Worm (Caenorhabditis elegans) whole organism, L1 larva: ENCODE measurements around the gene wapl-1.

Source experiments
- C16A3.4 ChIP-seq: fragments of 150-350 bp; optimal IDR thresholded peaks from 2 replicates; lab custom pipeline; 2014; ENCODE audit warnings: missing biosample characterization, missing genetic modification characterization
- C34B4.2 ChIP-seq: sonication (generic microtip); optimal IDR thresholded peaks from 2 replicates; lab custom pipeline; 2017; ENCODE audit warnings: mild to moderate bottlenecking, missing genetic modification characterization, missing compliant biosample characterization
- Y116A8C.19 ChIP-seq: sonication (generic microtip); optimal IDR thresholded peaks from 2 replicates; lab custom pipeline; 2016; ENCODE audit warnings: missing compliant biosample characterization, missing genetic modification characterization, borderline replicate concordance
- ceh-63 ChIP-seq: fragments of 200-800 bp; sonication (Bioruptor generic); optimal IDR thresholded peaks from 2 replicates; lab custom pipeline; 2018; ENCODE audit warnings: mild to moderate bottlenecking, missing genetic modification characterization, missing compliant biosample characterization
- ceh-8 ChIP-seq: fragments of 200-800 bp; sonication (Bioruptor generic); optimal IDR thresholded peaks from 2 replicates; lab custom pipeline; 2018; ENCODE audit warnings: mild to moderate bottlenecking, missing genetic modification characterization, moderate library complexity, missing compliant biosample characterization
- ces-1 ChIP-seq: fragments of 150-350 bp; optimal IDR thresholded peaks from 2 replicates; lab custom pipeline; 2014; ENCODE audit warnings: missing biosample characterization, missing genetic modification reagents, missing genetic modification characterization
- dpl-1 ChIP-seq, 3 experiments: fragments of 150-350 bp in 2 of 3; sonication (generic microtip) in 1 of 3; optimal IDR thresholded peaks; 2 replicates each; lab custom pipeline; 2014 to 2017; ENCODE audit warnings: missing biosample characterization in 3 of 3, missing genetic modification characterization in 3 of 3, missing genetic modification reagents in 3 of 3
- efl-3 ChIP-seq: fragments of 200-800 bp; sonication (Bioruptor generic); optimal IDR thresholded peaks from 2 replicates; lab custom pipeline; 2018; ENCODE audit warnings: mild to moderate bottlenecking, missing genetic modification characterization, missing compliant biosample characterization
- egl-27 ChIP-seq, 2 experiments: fragments of 150-350 bp in 1 of 2; sonication (generic microtip); optimal IDR thresholded peaks; 3 replicates each; lab custom pipeline; 2017 to 2018; ENCODE audit warnings: missing biosample characterization in 2 of 2, missing genetic modification characterization in 2 of 2, missing genetic modification reagents in 2 of 2
- elt-2 ChIP-seq: sonication (generic microtip); optimal IDR thresholded peaks from 2 replicates; lab custom pipeline; 2016; ENCODE audit warnings: missing genetic modification characterization, mild to moderate bottlenecking, inconsistent platforms, missing compliant biosample characterization, missing genetic modification reagents
- fkh-10 ChIP-seq: sonication (generic microtip); optimal IDR thresholded peaks from 2 replicates; lab custom pipeline; 2017; ENCODE audit warnings: missing biosample characterization, missing genetic modification reagents, missing genetic modification characterization
- hlh-17 ChIP-seq: fragments of 200-800 bp; sonication (Bioruptor generic); optimal IDR thresholded peaks from 2 replicates; lab custom pipeline; 2018; ENCODE audit warnings: missing genetic modification characterization, mild to moderate bottlenecking, missing compliant biosample characterization, moderate library complexity, borderline replicate concordance
- hlh-4 ChIP-seq: sonication (generic microtip); optimal IDR thresholded peaks from 2 replicates; lab custom pipeline; 2016; ENCODE audit warnings: mild to moderate bottlenecking, missing genetic modification characterization, missing compliant biosample characterization
- hpl-2 ChIP-seq: fragments of 150-350 bp; optimal IDR thresholded peaks from 2 replicates; lab custom pipeline; 2014; ENCODE audit warnings: missing biosample characterization, missing genetic modification reagents, missing genetic modification characterization
- isw-1 ChIP-seq: fragments of 200-800 bp; sonication (Bioruptor generic); IDR thresholded peaks from 2 replicates; pipeline ENCODE4 v1.3.6; 2022; ENCODE audit warnings: missing genetic modification characterization, missing compliant biosample characterization
- jun-1 ChIP-seq: fragments of 150-350 bp; optimal IDR thresholded peaks from 2 replicates; lab custom pipeline; 2014; ENCODE audit warnings: missing biosample characterization, missing genetic modification reagents, missing genetic modification characterization
- lin-14 ChIP-seq: fragments of 200-800 bp; sonication (Bioruptor generic); optimal IDR thresholded peaks from 2 replicates; lab custom pipeline; 2018; ENCODE audit warnings: mild to moderate bottlenecking, missing genetic modification characterization, moderate library complexity, missing compliant biosample characterization
- lin-35 ChIP-seq, 2 experiments: fragments of 150-350 bp; optimal IDR thresholded peaks; 2 replicates each; lab custom pipeline; 2014; ENCODE audit warnings: missing biosample characterization in 2 of 2, missing genetic modification characterization in 2 of 2, missing genetic modification reagents in 2 of 2
- lin-39 ChIP-seq: fragments of 150-350 bp; optimal IDR thresholded peaks from 2 replicates; lab custom pipeline; 2014; ENCODE audit warnings: missing biosample characterization, missing genetic modification reagents, missing genetic modification characterization
- lsy-2 ChIP-seq, 2 experiments: fragments of 150-350 bp; optimal IDR thresholded peaks; 2 replicates each; lab custom pipeline; 2014; ENCODE audit warnings: missing biosample characterization in 2 of 2, missing genetic modification characterization in 2 of 2
- mab-9 ChIP-seq: fragments of 200-800 bp; sonication (Bioruptor generic); IDR thresholded peaks from 2 replicates; pipeline ENCODE4 v1.3.6; 2022; ENCODE audit warnings: missing genetic modification reagents, missing genetic modification characterization, missing compliant biosample characterization
- mep-1 ChIP-seq: fragments of 150-350 bp; optimal IDR thresholded peaks from 2 replicates; lab custom pipeline; 2014; ENCODE audit warnings: missing biosample characterization, missing genetic modification characterization
- nhr-11 ChIP-seq: fragments of 150-350 bp; optimal IDR thresholded peaks from 2 replicates; lab custom pipeline; 2014; ENCODE audit warnings: missing biosample characterization, missing genetic modification characterization
- nhr-12 ChIP-seq: sonication (generic microtip); optimal IDR thresholded peaks from 2 replicates; lab custom pipeline; 2017; ENCODE audit warnings: missing biosample characterization, missing genetic modification characterization
- nhr-19 ChIP-seq: fragments of 200-800 bp; sonication (Bioruptor generic); conservative IDR thresholded peaks from 2 replicates; pipeline ENCODE4 v1.3.6; 2022; ENCODE audit warnings: missing genetic modification characterization, missing compliant biosample characterization
- nhr-20 ChIP-seq: sonication (generic microtip); optimal IDR thresholded peaks from 2 replicates; lab custom pipeline; 2016; ENCODE audit warnings: mild to moderate bottlenecking, missing genetic modification characterization, missing compliant biosample characterization
- nhr-28 ChIP-seq: fragments of 150-350 bp; optimal IDR thresholded peaks from 2 replicates; lab custom pipeline; 2014; ENCODE audit warnings: missing biosample characterization, missing genetic modification characterization
- nhr-47 ChIP-seq: sonication (generic microtip); optimal IDR thresholded peaks from 2 replicates; lab custom pipeline; 2016; ENCODE audit warnings: mild to moderate bottlenecking, missing genetic modification characterization, moderate library complexity, missing compliant biosample characterization
- nhr-84 ChIP-seq: sonication (generic microtip); optimal IDR thresholded peaks from 2 replicates; lab custom pipeline; 2017; ENCODE audit warnings: missing biosample characterization, missing genetic modification characterization
- nhr-85 ChIP-seq: sonication (generic microtip); peaks from one replicate; lab custom pipeline; 2016; ENCODE audit warnings: missing genetic modification characterization, inconsistent platforms, missing compliant biosample characterization
- pag-3 ChIP-seq: sonication (generic microtip); optimal IDR thresholded peaks from 2 replicates; lab custom pipeline; 2017; ENCODE audit warnings: missing genetic modification characterization, mild to moderate bottlenecking, missing compliant biosample characterization, antibody characterized with exemption, borderline replicate concordance; ENCODE audit not compliant: insufficient read depth
- pax-3 ChIP-seq: fragments of 200-800 bp; sonication (Bioruptor generic); optimal IDR thresholded peaks from 2 replicates; lab custom pipeline; 2018; ENCODE audit warnings: mild to moderate bottlenecking, missing genetic modification characterization, moderate library complexity, missing compliant biosample characterization
- pqm-1 ChIP-seq: sonication (generic microtip); optimal IDR thresholded peaks from 3 replicates; lab custom pipeline; 2017; ENCODE audit warnings: missing biosample characterization, missing genetic modification characterization
- rnt-1 ChIP-seq: sonication (generic microtip); optimal IDR thresholded peaks from 2 replicates; lab custom pipeline; 2016; ENCODE audit warnings: mild to moderate bottlenecking, missing genetic modification characterization, moderate library complexity, missing compliant biosample characterization
- snu-23 ChIP-seq: sonication (generic microtip); optimal IDR thresholded peaks from 2 replicates; lab custom pipeline; 2016; ENCODE audit warnings: missing genetic modification characterization, missing compliant biosample characterization
- sox-4 ChIP-seq: sonication (generic microtip); optimal IDR thresholded peaks from 2 replicates; lab custom pipeline; 2016; ENCODE audit warnings: missing genetic modification characterization, missing compliant biosample characterization
- sptf-1 ChIP-seq: fragments of 150-350 bp; optimal IDR thresholded peaks from 2 replicates; lab custom pipeline; 2014; ENCODE audit warnings: missing biosample characterization, missing genetic modification characterization
- sup-37 ChIP-seq: fragments of 200-800 bp; sonication (Bioruptor generic); optimal IDR thresholded peaks from 2 replicates; lab custom pipeline; 2018; ENCODE audit warnings: mild to moderate bottlenecking, missing genetic modification characterization, missing compliant biosample characterization
- tbx-2 ChIP-seq: sonication (generic microtip); optimal IDR thresholded peaks from 2 replicates; lab custom pipeline; 2016; ENCODE audit warnings: missing genetic modification characterization, missing compliant biosample characterization
- unc-130 ChIP-seq: fragments of 150-350 bp; optimal IDR thresholded peaks from 2 replicates; lab custom pipeline; 2017; ENCODE audit warnings: missing biosample characterization, missing genetic modification characterization, inconsistent platforms
- unc-62 ChIP-seq: fragments of 150-350 bp; optimal IDR thresholded peaks from 2 replicates; lab custom pipeline; 2014; ENCODE audit warnings: missing biosample characterization, missing genetic modification reagents, missing genetic modification characterization
- unc-86 ChIP-seq: sonication (generic microtip); optimal IDR thresholded peaks from 2 replicates; lab custom pipeline; 2016; ENCODE audit warnings: missing genetic modification characterization, missing compliant biosample characterization
- zag-1 ChIP-seq: fragments of 150-350 bp; optimal IDR thresholded peaks from 2 replicates; lab custom pipeline; 2014; ENCODE audit warnings: missing biosample characterization, missing genetic modification characterization
- zip-4 ChIP-seq: fragments of 200-800 bp; sonication (Bioruptor generic); optimal IDR thresholded peaks from 2 replicates; lab custom pipeline; 2018; ENCODE audit warnings: mild to moderate bottlenecking, missing genetic modification characterization, moderate library complexity, missing compliant biosample characterization
- ztf-11 ChIP-seq, 2 experiments: sonication (generic microtip); optimal IDR thresholded peaks; 2 replicates each; lab custom pipeline; 2016 to 2017; ENCODE audit warnings: missing genetic modification characterization in 2 of 2, missing biosample characterization in 1 of 2, missing compliant biosample characterization in 1 of 2

Gene wapl-1

DNA sequence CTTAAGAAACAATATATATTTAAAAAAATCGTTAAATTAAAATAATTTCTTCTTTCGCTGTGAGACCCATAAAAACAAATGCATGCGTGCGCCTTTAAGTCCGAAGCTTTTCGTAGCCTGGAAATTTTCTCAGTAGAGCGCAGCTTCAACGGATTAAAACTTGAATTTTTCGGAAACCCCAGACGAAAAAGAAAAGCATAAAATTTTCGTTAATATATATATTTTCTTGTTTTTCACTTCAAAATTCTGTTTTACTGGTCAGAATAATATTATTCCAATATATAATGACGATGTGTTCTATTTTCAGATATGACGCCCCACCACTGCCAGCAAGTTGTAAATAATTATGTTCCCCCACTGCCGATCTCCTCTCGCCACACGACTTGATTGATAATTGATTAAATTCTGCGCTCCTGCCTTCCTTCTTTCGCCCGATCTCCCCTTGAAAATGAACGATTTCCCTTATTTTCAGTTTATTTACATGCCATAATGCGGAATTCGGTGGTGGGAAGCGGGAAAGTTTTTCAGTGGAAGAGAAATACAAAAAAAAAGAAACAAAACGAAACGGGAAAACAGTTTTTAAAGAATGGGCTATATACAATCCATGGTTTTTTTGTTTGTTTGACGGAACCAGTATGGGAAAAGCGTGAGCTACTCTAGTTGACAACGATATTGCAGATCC lies 22.6 kb upstream of the wapl-1 start (continued):
- TF ChIP-seq hlh-17 (GFP tag; lab: Kevin White, UChicago), result no peak
- peak; percentile 46 for TF ChIP-seq snu-23 (GFP tag; lab: Kevin White, UChicago)
- peak; percentile 20 for TF ChIP-seq nhr-20
- TF ChIP-seq rnt-1 (tag; lab: Kevin White, UChicago), result no peak
- peak; percentile 38 for TF ChIP-seq lin-14 (GFP tag; lab: Kevin White, UChicago)
- no peak for TF ChIP-seq mep-1 (tag; lab: Kevin White, UChicago)
- no peak for TF ChIP-seq nhr-84 (tag; lab: Kevin White, UChicago)
- no peak for TF ChIP-seq nhr-12 (tag; lab: Kevin White, UChicago)
- no peak for TF ChIP-seq egl-27 (tag; optimal IDR thresholded peaks at IDR 0.05; lab: Kevin White, UChicago)
- peak; percentile 42 for TF ChIP-seq sup-37 (GFP tag; lab: Kevin White, UChicago)
- peak; percentile 28 for TF ChIP-seq pax-3 (tag; lab: Kevin White, UChicago)
- peak; percentile 7 for TF ChIP-seq ceh-8 (GFP tag; lab: Kevin White, UChicago)
- no peak for TF ChIP-seq zag-1 (tag; lab: Kevin White, UChicago)
- peak in 1 of 2 experiments; percentile 11 for TF ChIP-seq ztf-11 (tag; optimal IDR thresholded peaks at IDR 0.05; lab: Kevin White, UChicago)
- no peak for TF ChIP-seq isw-1 (GFP tag; lab: Robert Waterston, UW)
- no peak for TF ChIP-seq lsy-2 (tag; optimal IDR thresholded peaks at IDR 0.05; lab: Kevin White, UChicago)
- TF ChIP-seq efl-3 (GFP tag; lab: Kevin White, UChicago), result no peak
- TF ChIP-seq mab-9 (GFP tag; lab: Robert Waterston, UW), result no peak
- no peak for TF ChIP-seq pag-3 (tag; lab: Kevin White, UChicago)
- TF ChIP-seq unc-130 (tag; lab: Kevin White, UChicago), result no peak
- TF ChIP-seq nhr-11 (tag; lab: Kevin White, UChicago), result no peak
- TF ChIP-seq lin-39 (tag; lab: Kevin White, UChicago), result no peak
- peak; percentile 30 for TF ChIP-seq elt-2 (tag; lab: Kevin White, UChicago)
- no peak for TF ChIP-seq ces-1 (GFP tag; lab: Kevin White, UChicago)
- no peak for TF ChIP-seq sox-4 (tag; lab: Kevin White, UChicago)
- no peak for TF ChIP-seq Y116A8C.19 (tag; lab: Kevin White, UChicago)
- TF ChIP-seq dpl-1 (GFP tag; optimal IDR thresholded peaks at IDR 0.05; lab: Kevin White, UChicago), result no peak
- TF ChIP-seq pqm-1 (tag; lab: Kevin White, UChicago), result no peak
- TF ChIP-seq nhr-47 (tag; lab: Kevin White, UChicago), result peak; percentile 33
- TF ChIP-seq hpl-2 (GFP tag; lab: Kevin White, UChicago), result no peak
- TF ChIP-seq unc-62 (GFP tag; lab: Kevin White, UChicago), result no peak
- TF ChIP-seq tbx-2 (tag; lab: Kevin White, UChicago), result peak; percentile 17
- TF ChIP-seq C34B4.2 (tag; lab: Kevin White, UChicago), result no peak
- TF ChIP-seq lin-35 (GFP tag; optimal IDR thresholded peaks at IDR 0.05; lab: Kevin White, UChicago), result peak in 1 of 2 experiments; percentile 27
- no peak for TF ChIP-seq unc-86 (tag; lab: Kevin White, UChicago)
- TF ChIP-seq nhr-19 (GFP tag; lab: Robert Waterston, UW), result peak; percentile 29
- TF ChIP-seq hlh-4 (tag; lab: Kevin White, UChicago), result no peak
- no peak for TF ChIP-seq ceh-63 (GFP tag; lab: Kevin White, UChicago)
- no peak for TF ChIP-seq zip-4 (GFP tag; lab: Kevin White, UChicago)
- TF ChIP-seq jun-1 (tag; lab: Kevin White, UChicago), result no peak
- TF ChIP-seq C16A3.4 (tag; lab: Kevin White, UChicago), result peak; percentile 1
- peak; percentile 50 for TF ChIP-seq nhr-85 (tag; lab: Kevin White, UChicago)
- no peak for TF ChIP-seq sptf-1 (tag; lab: Kevin White, UChicago)
- no peak for TF ChIP-seq nhr-28 (tag; lab: Kevin White, UChicago)
- no peak for TF ChIP-seq fkh-10
- TF ChIP-seq, all 84 proteins: peak for 22
